Fruit fly (Drosophila melanogaster) whole organism, wandering third instar larva: ENCODE results near the gene Rip11.

Source experiments
- CrebA ChIP-seq: fragments of 200-800 bp; sonication (Bioruptor generic); optimal IDR thresholded peaks from 2 replicates; lab custom pipeline; 2016; ENCODE audit warnings: missing biosample characterization, mild to moderate bottlenecking, missing genetic modification characterization, borderline replicate concordance
- Jra ChIP-seq: sonication (Bioruptor generic); optimal IDR thresholded peaks from 2 replicates; lab custom pipeline; 2016; ENCODE audit warnings: missing biosample characterization, missing genetic modification characterization
- OdsH ChIP-seq: fragments of 200-800 bp; sonication (Bioruptor generic); optimal IDR thresholded peaks from 2 replicates; lab custom pipeline; 2016; ENCODE audit warnings: missing biosample characterization, mild to moderate bottlenecking, missing genetic modification characterization
- sv ChIP-seq: fragments of 200-800 bp; sonication (Bioruptor generic); optimal IDR thresholded peaks from 3 replicates; lab custom pipeline; 2016; ENCODE audit warnings: missing biosample characterization, missing genetic modification characterization
- usp ChIP-seq: fragments of >200 bp; optimal IDR thresholded peaks from 2 replicates; lab custom pipeline; 2017; ENCODE audit warnings: missing biosample characterization, missing genetic modification characterization

DNA sequence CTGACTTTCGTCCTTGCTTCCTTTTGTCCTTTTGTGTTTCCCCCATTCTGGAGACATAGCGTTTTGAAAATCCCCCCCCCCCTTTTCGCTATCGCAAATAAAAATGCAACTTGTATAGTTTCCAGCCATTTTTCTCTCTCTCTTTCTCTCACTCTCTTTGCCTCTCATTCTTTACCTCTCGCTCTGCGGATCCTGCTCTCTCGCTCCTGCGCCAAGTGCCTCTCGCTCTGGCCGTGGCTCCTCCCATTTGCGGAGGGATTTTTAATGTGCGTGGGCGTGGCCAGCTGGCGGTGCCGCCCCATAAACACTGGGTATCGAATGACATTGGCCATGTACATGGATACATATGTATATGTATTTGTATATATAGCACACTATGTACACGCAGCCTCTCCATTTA, 60.2 kb downstream of the Rip11 start:
- TF ChIP-seq Jra: no peak
- no peak for TF ChIP-seq sv
- TF ChIP-seq CrebA (GFP tag; lab: Kevin White, UChicago): no peak
- no peak for TF ChIP-seq OdsH (GFP tag; lab: Kevin White, UChicago)
- TF ChIP-seq usp: no peak
